Fruit fly (Drosophila melanogaster) Kc167 (cell line): ENCODE results near the gene H.

Experiments
- Myc ChIP-seq: fragments of >200 bp; optimal IDR thresholded peaks from 2 replicates; lab custom pipeline; 2017; ENCODE audit warnings: missing external identifiers
- Sin3A ChIP-seq: fragments of >200 bp; optimal IDR thresholded peaks from 2 replicates; lab custom pipeline; 2018; ENCODE audit warnings: missing external identifiers
- h ChIP-seq: fragments of >200 bp; optimal IDR thresholded peaks from 3 replicates; lab custom pipeline; 2018; ENCODE audit warnings: missing external identifiers
- insv ChIP-seq: fragments of >200 bp; optimal IDR thresholded peaks from 3 replicates; lab custom pipeline; 2018; ENCODE audit warnings: missing external identifiers
- psq ChIP-seq: fragments of >200 bp; optimal IDR thresholded peaks from 2 replicates; lab custom pipeline; 2017; ENCODE audit warnings: missing external identifiers
- ttk ChIP-seq: sonication (Bioruptor generic); optimal IDR thresholded peaks from 2 replicates; lab custom pipeline; 2017; ENCODE audit warnings: missing external identifiers

The H gene

dm6 chr3R:20593463-20593838, 28.3 kb upstream of the H start:
- TF ChIP-seq psq (lab: Kevin White, UChicago) (no peak), ttk (lab: Kevin White, UChicago) (no peak), h (no peak), Sin3A (lab: Kevin White, UChicago) (no peak), insv (lab: Kevin White, UChicago) (no peak), Myc (lab: Kevin White, UChicago) (no peak)

DNA sequence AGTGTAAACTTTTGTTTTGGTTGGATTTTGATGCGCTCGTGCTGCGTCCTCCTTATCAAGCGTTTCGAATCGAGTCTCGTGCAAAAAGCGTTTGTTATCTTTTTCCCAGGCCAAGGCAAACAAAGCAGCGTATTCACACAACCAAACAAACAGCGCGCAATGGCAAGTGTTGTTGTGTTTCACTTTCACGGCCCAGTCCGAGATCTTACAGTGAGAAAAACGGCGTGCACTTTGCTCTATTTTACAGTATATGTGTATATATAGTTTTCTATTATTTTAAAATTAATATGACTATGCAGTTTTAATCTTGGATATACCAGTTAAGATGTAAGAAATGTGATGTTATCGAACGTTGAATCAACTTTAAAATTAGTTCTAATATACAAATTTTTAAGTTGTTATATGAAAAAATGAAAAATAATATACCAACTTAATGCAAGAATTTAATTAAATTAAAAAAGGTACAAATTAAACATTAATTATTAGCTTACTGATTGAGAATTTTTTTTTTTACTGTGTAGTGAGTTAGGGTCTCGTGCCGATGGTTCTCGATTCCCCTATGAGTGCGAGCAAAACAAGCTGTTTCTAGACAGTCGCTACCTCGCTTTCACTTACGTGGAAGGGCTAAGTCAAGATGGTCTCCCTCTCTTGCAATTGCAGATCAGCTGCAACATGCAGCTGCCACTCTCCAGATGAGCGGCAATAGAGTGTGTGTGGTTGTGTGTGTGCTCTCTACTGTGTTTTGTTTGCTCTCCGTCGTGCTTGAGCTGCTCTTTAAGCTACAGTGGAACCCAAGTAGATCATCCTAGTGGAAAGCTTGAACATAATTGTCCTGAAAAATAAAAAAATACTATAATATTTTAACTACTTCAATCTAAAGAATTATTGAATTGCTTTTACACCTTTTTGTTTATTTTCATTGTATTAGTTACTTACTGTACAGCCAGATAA, 27.3 kb upstream of the H start:
- TF ChIP-seq insv (lab: Kevin White, UChicago) = no peak
- no peak for TF ChIP-seq Myc (lab: Kevin White, UChicago)
- TF ChIP-seq psq (lab: Kevin White, UChicago) = no peak
- no peak for TF ChIP-seq Sin3A (lab: Kevin White, UChicago)
- no peak for TF ChIP-seq h
- TF ChIP-seq ttk (lab: Kevin White, UChicago) = no peak

- no peak for TF ChIP-seq h
- no peak for TF ChIP-seq psq (lab: Kevin White, UChicago)
- TF ChIP-seq insv (lab: Kevin White, UChicago) = no peak
- TF ChIP-seq Myc (lab: Kevin White, UChicago) = no peak
Measured at dm6 chr3R:20595145-20595812, 26.5 kb upstream of the H start.

dm6 chr3R:20595901-20596300, 25.8 kb upstream of the H start:
- TF ChIP-seq Sin3A (lab: Kevin White, UChicago) = no peak
- no peak for TF ChIP-seq Myc (lab: Kevin White, UChicago)
- no peak for TF ChIP-seq h
- TF ChIP-seq psq (lab: Kevin White, UChicago) = no peak
- TF ChIP-seq ttk (lab: Kevin White, UChicago) = no peak
- no peak for TF ChIP-seq insv (lab: Kevin White, UChicago)

dm6 chr3R:20596337-20596962, 25.3 kb upstream of the H start:
- TF ChIP-seq Myc (lab: Kevin White, UChicago) = no peak
- TF ChIP-seq ttk (lab: Kevin White, UChicago) = no peak
- no peak for TF ChIP-seq Sin3A (lab: Kevin White, UChicago)
- TF ChIP-seq h = no peak

DNA sequence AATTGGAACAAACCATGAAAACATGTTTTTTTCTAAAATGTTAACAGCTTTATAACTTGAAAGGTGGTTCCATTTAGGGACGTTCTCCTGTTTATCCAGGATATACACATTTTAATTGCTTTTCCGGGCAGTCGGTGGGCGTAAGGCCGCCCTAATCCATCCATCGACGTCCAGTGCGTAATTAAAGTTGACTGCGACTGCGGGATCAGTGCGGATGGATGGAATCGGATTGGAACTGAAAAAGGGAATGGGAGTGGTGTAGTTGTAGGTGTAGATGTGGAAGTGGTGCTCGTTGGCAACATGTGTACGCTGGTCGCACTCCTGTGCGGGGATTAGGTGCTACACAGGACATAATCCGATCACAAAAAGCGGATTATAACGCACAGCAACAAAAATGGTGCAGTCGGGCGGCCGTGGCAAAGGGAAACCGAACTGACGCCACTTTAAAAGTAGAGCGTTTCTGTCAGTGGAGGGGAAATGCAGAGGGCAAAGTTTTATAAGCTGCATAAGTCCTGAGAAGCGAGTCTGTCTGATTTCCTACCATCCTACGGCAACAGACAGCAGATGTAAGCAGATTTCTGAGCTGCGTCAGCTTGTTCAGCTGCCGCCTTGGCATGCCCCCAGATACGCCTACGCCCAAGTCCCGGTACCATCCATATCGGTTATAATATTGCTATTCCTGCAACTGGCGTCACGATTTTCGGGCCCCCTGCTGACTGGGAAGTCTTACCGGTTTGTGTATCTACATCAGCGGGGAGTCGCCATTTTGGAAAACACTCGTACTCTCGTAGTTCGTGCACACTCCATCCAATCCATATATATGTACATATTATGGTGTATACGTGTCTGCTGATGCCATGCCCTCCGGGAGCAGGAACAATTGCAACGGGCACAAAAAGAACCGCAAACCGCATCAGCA, 24.1 kb upstream of the H start:
- TF ChIP-seq Myc (lab: Kevin White, UChicago) (no peak), h (no peak), Sin3A (lab: Kevin White, UChicago) (no peak), insv (lab: Kevin White, UChicago) (no peak), psq (lab: Kevin White, UChicago) (no peak), ttk (lab: Kevin White, UChicago) (no peak)

dm6 chr3R:20600109-20600508, 21.6 kb upstream of the H start:
- TF ChIP-seq h (no peak), psq (lab: Kevin White, UChicago) (no peak)

dm6 chr3R:20602599-20602998, 19.1 kb upstream of the H start:
- TF ChIP-seq Sin3A (lab: Kevin White, UChicago) (no peak), h (no peak), psq (lab: Kevin White, UChicago) (no peak), ttk (lab: Kevin White, UChicago) (no peak), insv (lab: Kevin White, UChicago) (no peak), Myc (lab: Kevin White, UChicago) (no peak)

- TF ChIP-seq psq (lab: Kevin White, UChicago) (no peak), h (no peak), insv (lab: Kevin White, UChicago) (no peak), Myc (lab: Kevin White, UChicago) (no peak), ttk (lab: Kevin White, UChicago) (no peak), Sin3A (lab: Kevin White, UChicago) (no peak)
Measured at dm6 chr3R:20604078-20604477, 17.7 kb upstream of the H start.

dm6 chr3R:20605078-20605477, 16.7 kb upstream of the H start:
- TF ChIP-seq Myc (lab: Kevin White, UChicago) (no peak), Sin3A (lab: Kevin White, UChicago) (no peak), h (no peak), insv (lab: Kevin White, UChicago) (no peak), psq (lab: Kevin White, UChicago) (no peak), ttk (lab: Kevin White, UChicago) (no peak)
